Fruit fly (Drosophila melanogaster): ENCODE measurements around the gene CG9776.

DNA sequence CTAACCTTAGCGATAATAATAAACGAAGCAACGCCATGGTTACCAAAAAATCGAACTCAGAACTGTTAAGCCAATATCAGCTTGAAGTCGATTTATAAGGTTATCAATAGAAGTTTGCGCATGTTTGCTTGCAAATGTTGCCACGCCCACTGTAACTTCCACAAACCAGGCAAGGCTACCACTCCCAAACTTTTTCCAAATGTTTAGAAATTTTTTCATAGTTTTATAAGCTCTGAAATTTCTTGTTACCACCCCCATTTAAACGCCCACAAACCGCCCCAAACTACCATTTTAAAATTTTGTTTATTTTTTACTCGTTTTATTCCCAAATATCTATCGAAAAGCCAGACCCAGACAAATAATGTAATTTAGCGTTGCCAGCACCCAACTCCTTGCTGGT, 56.0 kb downstream of the CG9776 start, which contains the start of gene flip:
- TF ChIP-seq psq (optimal IDR thresholded peaks at IDR 0.05): no peak
- no peak for TF ChIP-seq h (optimal IDR thresholded peaks at IDR 0.05)
- TF ChIP-seq Sin3A (optimal IDR thresholded peaks at IDR 0.05): no peak
- TF ChIP-seq insv (optimal IDR thresholded peaks at IDR 0.05): no peak
